Worm (Caenorhabditis elegans) whole organism, L2 larva: Measurements from ENCODE around the gene bnc-1.

ENCODE experiments used
- C34F6.9 ChIP-seq: fragments of 150-350 bp; optimal IDR thresholded peaks from 2 replicates; lab custom pipeline; 2014; ENCODE audit warnings: missing biosample characterization, missing genetic modification characterization
- F13H6.1 ChIP-seq: sonication (generic microtip); optimal IDR thresholded peaks from 2 replicates; lab custom pipeline; 2016; ENCODE audit warnings: missing genetic modification characterization, missing compliant biosample characterization
- R02D3.7 ChIP-seq: fragments of 150-350 bp; optimal IDR thresholded peaks from 2 replicates; lab custom pipeline; 2014; ENCODE audit warnings: missing biosample characterization, missing genetic modification characterization
- alr-1 ChIP-seq: fragments of 150-350 bp; optimal IDR thresholded peaks from 2 replicates; lab custom pipeline; 2014; ENCODE audit warnings: missing biosample characterization, missing genetic modification characterization
- blmp-1 ChIP-seq: sonication (generic microtip); optimal IDR thresholded peaks from 2 replicates; lab custom pipeline; 2017; ENCODE audit warnings: missing genetic modification characterization, mild to moderate bottlenecking, missing compliant biosample characterization, antibody characterized with exemption, moderate library complexity; ENCODE audit not compliant: insufficient read depth
- ceh-16 ChIP-seq: fragments of 150-350 bp; optimal IDR thresholded peaks from 2 replicates; lab custom pipeline; 2014; ENCODE audit warnings: missing biosample characterization, missing genetic modification characterization
- crh-2 ChIP-seq: sonication (generic microtip); optimal IDR thresholded peaks from 2 replicates; lab custom pipeline; 2017; ENCODE audit warnings: missing biosample characterization, missing genetic modification characterization
- dmd-4 ChIP-seq: sonication (generic microtip); optimal IDR thresholded peaks from 2 replicates; lab custom pipeline; 2017; ENCODE audit warnings: missing biosample characterization, missing genetic modification characterization
- egl-27 ChIP-seq: sonication (generic microtip); optimal IDR thresholded peaks from 3 replicates; lab custom pipeline; 2017; ENCODE audit warnings: missing biosample characterization, missing genetic modification reagents, missing genetic modification characterization
- elt-1 ChIP-seq: fragments of 150-350 bp; optimal IDR thresholded peaks from 2 replicates; lab custom pipeline; 2014; ENCODE audit warnings: missing biosample characterization, missing genetic modification characterization
- fos-1 ChIP-seq: fragments of 150-350 bp; optimal IDR thresholded peaks from 2 replicates; lab custom pipeline; 2014; ENCODE audit warnings: missing biosample characterization, missing genetic modification characterization
- gmeb-1 ChIP-seq: fragments of 150-350 bp; optimal IDR thresholded peaks from 2 replicates; lab custom pipeline; 2014; ENCODE audit warnings: missing biosample characterization, missing genetic modification characterization
- lsy-2 ChIP-seq, 2 experiments: fragments of 150-350 bp in 1 of 2; sonication (generic microtip) in 1 of 2; optimal IDR thresholded peaks; 2 replicates each; lab custom pipeline; 2014 to 2017; ENCODE audit warnings: missing biosample characterization in 2 of 2, missing genetic modification characterization in 2 of 2
- mdl-1 ChIP-seq, 2 experiments: fragments of 150-350 bp in 1 of 2; sonication (generic microtip) in 1 of 2; optimal IDR thresholded peaks; 2 replicates each; lab custom pipeline; 2017; ENCODE audit warnings: missing biosample characterization in 2 of 2, missing genetic modification characterization in 2 of 2
- nhr-11 ChIP-seq: fragments of 150-350 bp; optimal IDR thresholded peaks from 2 replicates; lab custom pipeline; 2014; ENCODE audit warnings: missing biosample characterization, missing genetic modification characterization
- nhr-12 ChIP-seq: fragments of 150-350 bp; optimal IDR thresholded peaks from 2 replicates; lab custom pipeline; 2014; ENCODE audit warnings: missing biosample characterization, missing genetic modification characterization
- nhr-129 ChIP-seq: fragments of 150-350 bp; optimal IDR thresholded peaks from 2 replicates; lab custom pipeline; 2014; ENCODE audit warnings: missing biosample characterization, missing genetic modification characterization
- nhr-21 ChIP-seq: fragments of 150-350 bp; optimal IDR thresholded peaks from 2 replicates; lab custom pipeline; 2014; ENCODE audit warnings: missing biosample characterization, missing genetic modification characterization
- nhr-23 ChIP-seq: fragments of 150-350 bp; optimal IDR thresholded peaks from 2 replicates; lab custom pipeline; 2014; ENCODE audit warnings: missing biosample characterization, missing genetic modification reagents, missing genetic modification characterization
- nhr-237 ChIP-seq: fragments of 150-350 bp; optimal IDR thresholded peaks from 2 replicates; lab custom pipeline; 2014; ENCODE audit warnings: missing biosample characterization, missing genetic modification characterization
- nhr-25 ChIP-seq: fragments of 150-350 bp; sonication (generic microtip); optimal IDR thresholded peaks from 3 replicates; lab custom pipeline; 2014; ENCODE audit warnings: missing biosample characterization, missing genetic modification characterization
- nhr-6 ChIP-seq: fragments of 150-350 bp; optimal IDR thresholded peaks from 2 replicates; lab custom pipeline; 2014; ENCODE audit warnings: missing biosample characterization, missing genetic modification characterization
- nhr-77 ChIP-seq: fragments of 150-350 bp; optimal IDR thresholded peaks from 2 replicates; lab custom pipeline; 2014; ENCODE audit warnings: missing biosample characterization, missing genetic modification characterization
- peb-1 ChIP-seq: fragments of 150-350 bp; optimal IDR thresholded peaks from 2 replicates; lab custom pipeline; 2014; ENCODE audit warnings: missing biosample characterization, missing genetic modification characterization
- sem-4 ChIP-seq: fragments of 150-350 bp; optimal IDR thresholded peaks from 2 replicates; lab custom pipeline; 2014; ENCODE audit warnings: missing biosample characterization, missing genetic modification reagents, missing genetic modification characterization
- sma-3 ChIP-seq: sonication (generic microtip); optimal IDR thresholded peaks from 2 replicates; lab custom pipeline; 2016; ENCODE audit warnings: missing genetic modification reagents, missing genetic modification characterization, missing compliant biosample characterization
- sma-9 ChIP-seq, 2 experiments: fragments of 150-350 bp in 1 of 2; sonication (generic microtip) in 1 of 2; optimal IDR thresholded peaks; 2 replicates each; lab custom pipeline; 2014 to 2016; ENCODE audit warnings: missing genetic modification characterization in 2 of 2, mild to moderate bottlenecking in 1 of 2, missing biosample characterization in 1 of 2, missing compliant biosample characterization in 1 of 2, missing genetic modification reagents in 1 of 2, moderate library complexity in 1 of 2
- snpc-4 ChIP-seq: fragments of 150-350 bp; optimal IDR thresholded peaks from 2 replicates; lab custom pipeline; 2014; ENCODE audit warnings: missing biosample characterization, missing genetic modification characterization
- unc-39 ChIP-seq: fragments of 150-350 bp; optimal IDR thresholded peaks from 2 replicates; lab custom pipeline; 2014; ENCODE audit warnings: missing biosample characterization, missing genetic modification characterization
- unc-55 ChIP-seq: fragments of 150-350 bp; sonication (generic microtip); optimal IDR thresholded peaks from 3 replicates; lab custom pipeline; 2014; ENCODE audit warnings: missing biosample characterization, missing genetic modification reagents, missing genetic modification characterization
- unc-62 ChIP-seq: fragments of 150-350 bp; optimal IDR thresholded peaks from 2 replicates; lab custom pipeline; 2014; ENCODE audit warnings: missing biosample characterization, missing genetic modification reagents, missing genetic modification characterization
- zag-1 ChIP-seq: fragments of 150-350 bp; optimal IDR thresholded peaks from 2 replicates; lab custom pipeline; 2014; ENCODE audit warnings: missing biosample characterization, missing genetic modification characterization
- ztf-11 ChIP-seq: sonication (generic microtip); optimal IDR thresholded peaks from 2 replicates; lab custom pipeline; 2017; ENCODE audit warnings: missing biosample characterization, missing genetic modification characterization
- ztf-4 ChIP-seq: fragments of 150-350 bp; optimal IDR thresholded peaks from 2 replicates; lab custom pipeline; 2014; ENCODE audit warnings: missing biosample characterization, missing genetic modification characterization

Gene bnc-1

ce11 chrV:12300166-12300565 is 23.3 kb upstream of the bnc-1 start:
- TF ChIP-seq blmp-1 (tag; lab: Kevin White, UChicago) (peak; percentile 84), ztf-11 (tag; lab: Kevin White, UChicago) (no peak), egl-27 (tag; lab: Kevin White, UChicago) (peak; percentile 75), sem-4 (peak; percentile 64), nhr-25 (tag; lab: Kevin White, UChicago) (peak; percentile 88), lsy-2 (tag; optimal IDR thresholded peaks at IDR 0.05; lab: Kevin White, UChicago) (peak in 1 of 2 experiments; percentile 60), C34F6.9 (tag; lab: Kevin White, UChicago) (peak; percentile 54), sma-3 (GFP tag; lab: Kevin White, UChicago) (peak; percentile 86), nhr-129 (tag; lab: Kevin White, UChicago) (peak; percentile 89), snpc-4 (peak; percentile 1), sma-9 (GFP tag; optimal IDR thresholded peaks at IDR 0.05; lab: Kevin White, UChicago) (peak; percentile 89), sma-9 (tag; optimal IDR thresholded peaks at IDR 0.05; lab: Kevin White, UChicago) (no peak), alr-1 (tag; lab: Kevin White, UChicago) (no peak), unc-39 (tag; lab: Kevin White, UChicago) (no peak), peb-1 (tag; lab: Kevin White, UChicago) (no peak), gmeb-1 (peak; percentile 67), nhr-21 (tag; lab: Kevin White, UChicago) (peak; percentile 87), mdl-1 (tag; optimal IDR thresholded peaks at IDR 0.05; lab: Kevin White, UChicago) (peak in 1 of 2 experiments; percentile 18), F13H6.1 (tag; lab: Kevin White, UChicago) (peak; percentile 71), fos-1 (tag; lab: Kevin White, UChicago) (peak; percentile 82), crh-2 (tag; lab: Kevin White, UChicago) (peak; percentile 80)

- no peak for TF ChIP-seq elt-1 (tag; lab: Kevin White, UChicago)
- TF ChIP-seq lsy-2 (tag; optimal IDR thresholded peaks at IDR 0.05; lab: Kevin White, UChicago): no peak
- TF ChIP-seq unc-62 (GFP tag; lab: Kevin White, UChicago): no peak
- peak; percentile 66 for TF ChIP-seq sma-9 (GFP tag; optimal IDR thresholded peaks at IDR 0.05; lab: Kevin White, UChicago)
- TF ChIP-seq sma-9 (tag; optimal IDR thresholded peaks at IDR 0.05; lab: Kevin White, UChicago): no peak
- no peak for TF ChIP-seq nhr-25 (tag; lab: Kevin White, UChicago)
- no peak for TF ChIP-seq ceh-16
- peak; percentile 20 for TF ChIP-seq blmp-1 (tag; lab: Kevin White, UChicago)
- no peak for TF ChIP-seq C34F6.9 (tag; lab: Kevin White, UChicago)
- TF ChIP-seq nhr-23: no peak
- no peak for TF ChIP-seq ztf-11 (tag; lab: Kevin White, UChicago)
- TF ChIP-seq unc-55 (GFP tag; lab: Kevin White, UChicago): no peak
- peak; percentile 40 for TF ChIP-seq sma-3 (GFP tag; lab: Kevin White, UChicago)
- TF ChIP-seq mdl-1 (tag; optimal IDR thresholded peaks at IDR 0.05; lab: Kevin White, UChicago): no peak
- no peak for TF ChIP-seq F13H6.1 (tag; lab: Kevin White, UChicago)
- TF ChIP-seq R02D3.7 (tag; lab: Kevin White, UChicago): no peak
- TF ChIP-seq dmd-4 (tag; lab: Kevin White, UChicago): no peak
- TF ChIP-seq ztf-4 (tag; lab: Kevin White, UChicago): no peak
Measured at ce11 chrV:12299244-12299766, 22.5 kb upstream of the bnc-1 start.

- TF ChIP-seq crh-2 (tag; lab: Kevin White, UChicago) (peak; percentile 51), sma-9 (GFP tag; optimal IDR thresholded peaks at IDR 0.05; lab: Kevin White, UChicago) (peak; percentile 84), sma-9 (tag; optimal IDR thresholded peaks at IDR 0.05; lab: Kevin White, UChicago) (no peak), peb-1 (tag; lab: Kevin White, UChicago) (no peak), nhr-6 (tag; lab: Kevin White, UChicago) (no peak), nhr-11 (tag; lab: Kevin White, UChicago) (no peak), sma-3 (GFP tag; lab: Kevin White, UChicago) (peak; percentile 12), R02D3.7 (tag; lab: Kevin White, UChicago) (no peak), lsy-2 (tag; optimal IDR thresholded peaks at IDR 0.05; lab: Kevin White, UChicago) (no peak), C34F6.9 (tag; lab: Kevin White, UChicago) (no peak), unc-62 (GFP tag; lab: Kevin White, UChicago) (no peak), zag-1 (no peak), nhr-12 (tag; lab: Kevin White, UChicago) (no peak), mdl-1 (tag; optimal IDR thresholded peaks at IDR 0.05; lab: Kevin White, UChicago) (no peak), fos-1 (tag; lab: Kevin White, UChicago) (peak; percentile 92), F13H6.1 (tag; lab: Kevin White, UChicago) (no peak), unc-55 (GFP tag; lab: Kevin White, UChicago) (no peak), nhr-77 (tag; lab: Kevin White, UChicago) (no peak), unc-39 (tag; lab: Kevin White, UChicago) (no peak), nhr-129 (tag; lab: Kevin White, UChicago) (no peak), nhr-237 (no peak)
Measured at ce11 chrV:12298184-12298583, 21.3 kb upstream of the bnc-1 start.
